Worm (Caenorhabditis elegans) whole organism, L3 larva: ENCODE results near the gene mrps-12.

ENCODE experiments used
- R02D3.7 ChIP-seq: fragments of 150-350 bp; optimal IDR thresholded peaks from 2 replicates; lab custom pipeline; 2014; ENCODE audit warnings: missing biosample characterization, missing genetic modification characterization
- aly-2 ChIP-seq: fragments of 150-350 bp; optimal IDR thresholded peaks from 2 replicates; lab custom pipeline; 2014; ENCODE audit warnings: missing biosample characterization, missing genetic modification characterization
- ceh-16 ChIP-seq: sonication (generic microtip); optimal IDR thresholded peaks from 2 replicates; lab custom pipeline; 2017; ENCODE audit warnings: missing biosample characterization, missing genetic modification characterization
- ceh-28 ChIP-seq: fragments of 150-350 bp; optimal IDR thresholded peaks from 2 replicates; lab custom pipeline; 2014; ENCODE audit warnings: missing biosample characterization, missing genetic modification reagents, missing genetic modification characterization
- ceh-9 ChIP-seq: sonication (generic microtip); optimal IDR thresholded peaks from 2 replicates; lab custom pipeline; 2018; ENCODE audit warnings: missing biosample characterization, missing genetic modification characterization
- daf-12 ChIP-seq: fragments of 150-350 bp; optimal IDR thresholded peaks from 2 replicates; lab custom pipeline; 2014; ENCODE audit warnings: missing biosample characterization, missing genetic modification reagents, missing genetic modification characterization
- egl-27 ChIP-seq: sonication (generic microtip); optimal IDR thresholded peaks from 4 replicates; lab custom pipeline; 2017; ENCODE audit warnings: missing biosample characterization, missing genetic modification reagents, missing genetic modification characterization
- egl-5 ChIP-seq: fragments of 150-350 bp; optimal IDR thresholded peaks from 2 replicates; lab custom pipeline; 2017; ENCODE audit warnings: missing biosample characterization, missing genetic modification reagents, missing genetic modification characterization, inconsistent platforms
- elt-1 ChIP-seq: fragments of 150-350 bp; optimal IDR thresholded peaks from 2 replicates; lab custom pipeline; 2014; ENCODE audit warnings: missing biosample characterization, missing genetic modification characterization
- elt-2 ChIP-seq: sonication (generic microtip); optimal IDR thresholded peaks from 2 replicates; lab custom pipeline; 2016; ENCODE audit warnings: missing genetic modification reagents, mild to moderate bottlenecking, missing genetic modification characterization, missing compliant biosample characterization
- elt-3 ChIP-seq, 3 experiments: fragments of 150-350 bp in 1 of 3; sonication (generic microtip) in 2 of 3; optimal IDR thresholded peaks; 2 replicates in 2 of 3; 4 replicates in 1 of 3; lab custom pipeline; 2014 to 2017; ENCODE audit warnings: missing biosample characterization in 3 of 3, missing genetic modification characterization in 3 of 3
- eor-1 ChIP-seq, 2 experiments: fragments of 150-350 bp; optimal IDR thresholded peaks; 2 replicates each; lab custom pipeline; 2014 to 2018; ENCODE audit warnings: missing biosample characterization in 2 of 2, missing genetic modification characterization in 2 of 2
- fkh-10 ChIP-seq: sonication (generic microtip); optimal IDR thresholded peaks from 2 replicates; lab custom pipeline; 2017; ENCODE audit warnings: missing biosample characterization, missing genetic modification reagents, missing genetic modification characterization
- fos-1 ChIP-seq: fragments of 150-350 bp; optimal IDR thresholded peaks from 2 replicates; lab custom pipeline; 2014; ENCODE audit warnings: missing biosample characterization, missing genetic modification characterization
- hmg-11 ChIP-seq: sonication (generic microtip); optimal IDR thresholded peaks from 2 replicates; lab custom pipeline; 2016; ENCODE audit warnings: missing genetic modification characterization, missing compliant biosample characterization
- jun-1 ChIP-seq: fragments of 150-350 bp; optimal IDR thresholded peaks from 2 replicates; lab custom pipeline; 2014; ENCODE audit warnings: missing biosample characterization, missing genetic modification reagents, missing genetic modification characterization
- lin-15B ChIP-seq: fragments of 150-350 bp; optimal IDR thresholded peaks from 2 replicates; lab custom pipeline; 2014; ENCODE audit warnings: missing biosample characterization, missing genetic modification characterization
- lin-39 ChIP-seq: fragments of 150-350 bp; optimal IDR thresholded peaks from 2 replicates; lab custom pipeline; 2018; ENCODE audit warnings: missing biosample characterization, missing genetic modification reagents, missing genetic modification characterization
- lsy-12 ChIP-seq: sonication (generic microtip); optimal IDR thresholded peaks from 2 replicates; lab custom pipeline; 2016; ENCODE audit warnings: mild to moderate bottlenecking, missing genetic modification characterization, missing compliant biosample characterization
- mml-1 ChIP-seq: fragments of 150-350 bp; sonication (generic microtip); optimal IDR thresholded peaks from 3 replicates; lab custom pipeline; 2014; ENCODE audit warnings: missing biosample characterization, missing genetic modification characterization
- nfya-1 ChIP-seq: sonication (generic microtip); optimal IDR thresholded peaks from 2 replicates; lab custom pipeline; 2017; ENCODE audit warnings: missing genetic modification characterization, mild to moderate bottlenecking, missing compliant biosample characterization, antibody characterized with exemption, moderate library complexity; ENCODE audit not compliant: insufficient read depth
- nhr-11 ChIP-seq: fragments of 150-350 bp; optimal IDR thresholded peaks from 2 replicates; lab custom pipeline; 2014; ENCODE audit warnings: missing biosample characterization, missing genetic modification characterization
- nhr-23 ChIP-seq: fragments of 150-350 bp; optimal IDR thresholded peaks from 2 replicates; lab custom pipeline; 2014; ENCODE audit warnings: missing biosample characterization, missing genetic modification reagents, missing genetic modification characterization
- nhr-237 ChIP-seq: fragments of 150-350 bp; optimal IDR thresholded peaks from 2 replicates; lab custom pipeline; 2014; ENCODE audit warnings: missing biosample characterization, missing genetic modification characterization
- nhr-25 ChIP-seq: sonication (generic microtip); optimal IDR thresholded peaks from 2 replicates; lab custom pipeline; 2017; ENCODE audit warnings: missing biosample characterization, missing genetic modification characterization
- nhr-28 ChIP-seq: fragments of 150-350 bp; optimal IDR thresholded peaks from 2 replicates; lab custom pipeline; 2014; ENCODE audit warnings: missing biosample characterization, missing genetic modification characterization
- nhr-43 ChIP-seq: sonication (generic microtip); optimal IDR thresholded peaks from 2 replicates; lab custom pipeline; 2016; ENCODE audit warnings: mild to moderate bottlenecking, missing genetic modification characterization, missing compliant biosample characterization; ENCODE audit not compliant: poor library complexity, severe bottlenecking
- nhr-67 ChIP-seq: fragments of 150-350 bp; optimal IDR thresholded peaks from 2 replicates; lab custom pipeline; 2014; ENCODE audit warnings: missing biosample characterization, missing genetic modification characterization
- nhr-76 ChIP-seq: fragments of 150-350 bp; sonication (generic microtip); optimal IDR thresholded peaks from 5 replicates; lab custom pipeline; 2014; ENCODE audit warnings: missing biosample characterization, missing genetic modification characterization
- pha-4 ChIP-seq: fragments of 150-350 bp; optimal IDR thresholded peaks from 2 replicates; lab custom pipeline; 2014; ENCODE audit warnings: missing biosample characterization, missing genetic modification reagents, missing genetic modification characterization
- pqm-1 ChIP-seq: fragments of 150-350 bp; optimal IDR thresholded peaks from 2 replicates; lab custom pipeline; 2017; ENCODE audit warnings: missing biosample characterization, missing genetic modification characterization, inconsistent platforms
- sea-2 ChIP-seq: fragments of 150-350 bp; sonication (generic microtip); optimal IDR thresholded peaks from 4 replicates; lab custom pipeline; 2014; ENCODE audit warnings: missing biosample characterization, missing genetic modification reagents, missing genetic modification characterization
- skn-1 ChIP-seq: fragments of 150-350 bp; optimal IDR thresholded peaks from 2 replicates; lab custom pipeline; 2014; ENCODE audit warnings: missing biosample characterization, missing genetic modification characterization
- snpc-4 ChIP-seq: fragments of 150-350 bp; optimal IDR thresholded peaks from 2 replicates; lab custom pipeline; 2014; ENCODE audit warnings: missing biosample characterization, missing genetic modification characterization
- tbx-2 ChIP-seq: sonication (generic microtip); optimal IDR thresholded peaks from 2 replicates; lab custom pipeline; 2016; ENCODE audit warnings: mild to moderate bottlenecking, missing genetic modification characterization, missing compliant biosample characterization
- unc-39 ChIP-seq: sonication (generic microtip); optimal IDR thresholded peaks from 4 replicates; lab custom pipeline; 2017; ENCODE audit warnings: missing biosample characterization, missing genetic modification characterization
- unc-62 ChIP-seq: fragments of 150-350 bp; sonication (generic microtip); optimal IDR thresholded peaks from 4 replicates; lab custom pipeline; 2014; ENCODE audit warnings: missing biosample characterization, missing genetic modification reagents, missing genetic modification characterization
- zag-1 ChIP-seq: fragments of 150-350 bp; optimal IDR thresholded peaks from 2 replicates; lab custom pipeline; 2014; ENCODE audit warnings: missing biosample characterization, missing genetic modification characterization
- ztf-4 ChIP-seq: fragments of 150-350 bp; optimal IDR thresholded peaks from 2 replicates; lab custom pipeline; 2014; ENCODE audit warnings: missing biosample characterization, missing genetic modification characterization

Gene mrps-12

DNA sequence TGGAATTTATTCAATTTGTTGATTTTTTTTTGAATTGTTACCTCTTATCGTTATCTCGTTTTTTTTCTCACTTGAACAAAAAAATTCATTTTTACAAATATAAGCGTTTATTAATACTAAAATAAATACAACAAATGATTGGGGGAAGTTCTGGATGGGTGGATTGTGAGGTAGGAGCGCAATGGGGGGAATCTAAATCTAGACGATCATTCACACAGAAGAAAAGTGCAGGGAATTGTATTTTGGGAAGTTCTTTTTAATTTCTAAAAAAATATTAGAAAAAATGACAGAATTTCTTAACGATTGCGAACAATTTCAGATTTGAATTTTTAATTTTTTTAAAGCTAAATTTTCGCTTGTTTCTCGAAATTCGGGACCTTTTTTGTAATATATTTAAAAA is 3.6 kb downstream of the mrps-12 start:
- TF ChIP-seq elt-2 (no peak), ceh-28 (tag; lab: Kevin White, UChicago) (no peak), skn-1 (tag; lab: Kevin White, UChicago) (no peak), nhr-28 (no peak), nhr-237 (no peak), pha-4 (tag; lab: Kevin White, UChicago) (no peak), fos-1 (tag; lab: Kevin White, UChicago) (no peak), ztf-4 (tag; lab: Kevin White, UChicago) (no peak), nhr-23 (tag; lab: Kevin White, UChicago) (no peak), fkh-10 (no peak), ceh-16 (tag; lab: Kevin White, UChicago) (no peak), unc-62 (GFP tag; lab: Kevin White, UChicago) (no peak), lin-15B (tag; lab: Kevin White, UChicago) (no peak), nhr-11 (tag; lab: Kevin White, UChicago) (no peak), zag-1 (tag; lab: Kevin White, UChicago) (no peak)
- TF ChIP-seq, all 47 proteins: peak for 0

DNA sequence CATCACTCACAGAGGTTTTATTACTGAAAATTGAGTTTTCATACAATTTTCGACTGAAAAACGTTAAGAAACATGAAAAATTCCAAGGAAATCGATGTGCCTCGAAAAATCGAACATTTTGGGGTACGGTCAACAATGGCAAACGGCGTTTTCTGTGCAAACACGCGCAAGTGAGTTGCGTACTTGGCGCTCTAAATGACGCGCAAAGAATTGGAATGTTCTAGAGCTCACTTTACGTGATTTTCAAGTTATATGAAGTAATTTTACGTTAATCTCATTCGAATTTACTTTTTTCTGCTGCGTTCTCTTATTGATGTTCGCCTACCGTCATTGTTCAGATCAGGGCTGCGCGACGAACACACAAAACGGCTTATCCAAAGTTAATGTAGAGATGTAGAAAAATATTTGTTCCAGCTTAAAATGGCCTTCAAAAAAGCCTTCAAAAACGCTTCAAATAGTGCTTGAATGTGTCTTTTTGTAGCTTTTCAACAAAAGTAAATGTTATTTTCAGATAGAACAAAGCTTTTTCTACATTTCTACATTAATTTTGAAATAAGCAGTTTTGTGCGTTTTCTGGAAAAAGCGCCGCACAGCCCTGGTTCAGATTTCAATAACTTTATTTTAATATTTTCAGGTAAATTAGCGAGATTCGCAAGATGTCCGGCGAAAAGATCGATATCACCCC is 7.8 kb downstream of the mrps-12 start, which contains the start of the genes F31D4.2 and fkb-6:
F31D4.2 (minus strand) TSS at position 23 of the 685 bp plus-strand sequence.
fkb-6 (plus strand) TSS at position 635 of the 685 bp plus-strand sequence.
- TF ChIP-seq lin-15B (tag; lab: Kevin White, UChicago) (peak; percentile 62), ztf-4 (tag; lab: Kevin White, UChicago) (peak; percentile 1), elt-3 (tag; optimal IDR thresholded peaks at IDR 0.05; lab: Kevin White, UChicago) (no peak), nhr-43 (tag; lab: Kevin White, UChicago) (peak; percentile 37), lsy-12 (tag; lab: Kevin White, UChicago) (peak; percentile 60), aly-2 (tag; lab: Kevin White, UChicago) (no peak), nhr-25 (tag; lab: Kevin White, UChicago) (peak; percentile 82), elt-1 (tag; lab: Kevin White, UChicago) (no peak), lin-39 (tag; lab: Kevin White, UChicago) (peak; percentile 63), R02D3.7 (tag; lab: Kevin White, UChicago) (peak; percentile 45), nhr-67 (tag; lab: Kevin White, UChicago) (no peak), ceh-9 (tag; lab: Kevin White, UChicago) (no peak), elt-2 (peak; percentile 41), egl-5 (tag; lab: Kevin White, UChicago) (peak; percentile 45), jun-1 (peak; percentile 43), nhr-23 (tag; lab: Kevin White, UChicago) (peak; percentile 48), egl-27 (tag; lab: Kevin White, UChicago) (peak; percentile 7), nhr-76 (tag; lab: Kevin White, UChicago) (no peak), fos-1 (tag; lab: Kevin White, UChicago) (no peak), hmg-11 (tag; lab: Kevin White, UChicago) (peak; percentile 84), tbx-2 (tag; lab: Kevin White, UChicago) (no peak), ceh-16 (tag; lab: Kevin White, UChicago) (no peak), snpc-4 (tag; lab: Kevin White, UChicago) (peak; percentile 52), unc-39 (tag; lab: Kevin White, UChicago) (no peak), sea-2 (no peak), eor-1 (tag; optimal IDR thresholded peaks at IDR 0.05; lab: Kevin White, UChicago) (no peak), daf-12 (no peak), ceh-28 (tag; lab: Kevin White, UChicago) (peak; percentile 76), nfya-1 (tag; lab: Kevin White, UChicago) (peak; percentile 85), nhr-237 (no peak), nhr-11 (tag; lab: Kevin White, UChicago) (no peak), fkh-10 (peak; percentile 74), pqm-1 (tag; lab: Kevin White, UChicago) (no peak), mml-1 (tag; lab: Kevin White, UChicago) (no peak), pha-4 (tag; lab: Kevin White, UChicago) (peak; percentile 72), skn-1 (tag; lab: Kevin White, UChicago) (peak; percentile 3), nhr-28 (no peak)
